Worm (Caenorhabditis elegans) whole organism, young adult: ENCODE data around the gene B0336.13.
A peak's percentile ranks its signal among the peaks of the same experiment; 100 is the strongest.

Experiments used
- B0019.2 ChIP-seq: fragments of 200-800 bp; sonication (Bioruptor generic); conservative IDR thresholded peaks from 2 replicates; pipeline ENCODE4 v1.3.6; 2022; ENCODE audit warnings: missing genetic modification reagents, missing genetic modification characterization, missing compliant biosample characterization
- B0336.3 ChIP-seq: fragments of 200-800 bp; sonication (Bioruptor generic); IDR thresholded peaks from 2 replicates; pipeline ENCODE4 v1.3.6; 2022; ENCODE audit warnings: missing genetic modification characterization, missing compliant biosample characterization
- C06A6.2 ChIP-seq: fragments of 200-800 bp; sonication (Bioruptor generic); conservative IDR thresholded peaks from 2 replicates; pipeline ENCODE4 v1.3.6; 2022; ENCODE audit warnings: missing genetic modification characterization, missing compliant biosample characterization
- D2030.7 ChIP-seq: fragments of 200-800 bp; sonication (Bioruptor generic); IDR thresholded peaks from 2 replicates; pipeline ENCODE4 v1.3.6; 2022; ENCODE audit warnings: missing genetic modification reagents, missing genetic modification characterization, missing compliant biosample characterization
- F10E7.11 ChIP-seq: sonication (generic microtip); optimal IDR thresholded peaks from 2 replicates; lab custom pipeline; 2017; ENCODE audit warnings: mild to moderate bottlenecking, missing genetic modification characterization, moderate library complexity, missing compliant biosample characterization
- F23B12.7 ChIP-seq: sonication (generic microtip); optimal IDR thresholded peaks from 2 replicates; lab custom pipeline; 2017; ENCODE audit warnings: missing genetic modification characterization, mild to moderate bottlenecking, missing compliant biosample characterization, antibody characterized with exemption, moderate library complexity; ENCODE audit not compliant: insufficient read depth
- F33H1.4 ChIP-seq: fragments of 200-800 bp; sonication (Bioruptor generic); IDR thresholded peaks from 2 replicates; pipeline ENCODE4 v1.3.6; 2022; ENCODE audit warnings: missing genetic modification reagents, missing genetic modification characterization, missing compliant biosample characterization
- F37B4.10 ChIP-seq: fragments of 200-800 bp; sonication (Bioruptor generic); IDR thresholded peaks from 2 replicates; pipeline ENCODE4 v1.3.6; 2022; ENCODE audit warnings: missing genetic modification characterization, missing compliant biosample characterization
- F57A8.1 ChIP-seq: fragments of 200-800 bp; sonication (Bioruptor generic); optimal IDR thresholded peaks from 2 replicates; lab custom pipeline; 2018; ENCODE audit warnings: mild to moderate bottlenecking, missing genetic modification characterization, moderate library complexity, missing compliant biosample characterization
- K12H6.12 ChIP-seq: fragments of 200-800 bp; sonication (Bioruptor generic); optimal IDR thresholded peaks from 2 replicates; lab custom pipeline; 2018; ENCODE audit warnings: mild to moderate bottlenecking, missing genetic modification characterization, missing compliant biosample characterization
- T26A5.8 ChIP-seq: sonication (generic microtip); optimal IDR thresholded peaks from 2 replicates; lab custom pipeline; 2016; ENCODE audit warnings: missing genetic modification characterization, missing compliant biosample characterization
- Y56A3A.18 ChIP-seq: fragments of 200-800 bp; sonication (Bioruptor generic); IDR thresholded peaks from 2 replicates; pipeline ENCODE4 v1.3.6; 2022; ENCODE audit warnings: missing genetic modification reagents, missing genetic modification characterization, missing compliant biosample characterization
- ZK185.1 ChIP-seq: sonication (generic microtip); optimal IDR thresholded peaks from 2 replicates; lab custom pipeline; 2016; ENCODE audit warnings: mild to moderate bottlenecking, missing genetic modification characterization, missing compliant biosample characterization; ENCODE audit not compliant: poor library complexity, severe bottlenecking
- aptf-3 ChIP-seq: fragments of 200-800 bp; sonication (Bioruptor generic); IDR thresholded peaks from 2 replicates; pipeline ENCODE4 v1.3.6; 2022; ENCODE audit warnings: missing genetic modification characterization, missing compliant biosample characterization
- atf-7 ChIP-seq: sonication (generic microtip); optimal IDR thresholded peaks from 2 replicates; lab custom pipeline; 2017; ENCODE audit warnings: mild to moderate bottlenecking, missing genetic modification characterization, missing compliant biosample characterization
- athp-1 ChIP-seq: sonication (generic microtip); optimal IDR thresholded peaks from 2 replicates; lab custom pipeline; 2017; ENCODE audit warnings: mild to moderate bottlenecking, missing genetic modification characterization, missing compliant biosample characterization
- attf-3 ChIP-seq: fragments of 200-800 bp; sonication (Bioruptor generic); conservative IDR thresholded peaks from 2 replicates; pipeline ENCODE4 v1.3.6; 2022; ENCODE audit warnings: missing genetic modification reagents, missing genetic modification characterization, missing compliant biosample characterization
- bed-1 ChIP-seq: fragments of 200-800 bp; sonication (Bioruptor generic); IDR thresholded peaks from 2 replicates; pipeline ENCODE4 v1.3.6; 2022; ENCODE audit warnings: missing genetic modification reagents, missing genetic modification characterization, missing compliant biosample characterization
- cebp-1 ChIP-seq, 2 experiments: fragments of 200-800 bp in 1 of 2; sonication (Bioruptor generic) in 1 of 2; sonication (generic microtip) in 1 of 2; IDR thresholded peaks in 1 of 2; optimal IDR thresholded peaks in 1 of 2; 2 replicates each; pipeline versions ENCODE4 v1.3.6 to Lab custom; 2017 to 2022; ENCODE audit warnings: missing compliant biosample characterization in 2 of 2, missing genetic modification characterization in 2 of 2, mild to moderate bottlenecking in 1 of 2, missing genetic modification reagents in 1 of 2, moderate library complexity in 1 of 2
- ceh-58 ChIP-seq: fragments of 200-800 bp; sonication (Bioruptor generic); IDR thresholded peaks from 2 replicates; pipeline ENCODE4 v1.3.6; 2022; ENCODE audit warnings: missing genetic modification characterization, missing compliant biosample characterization
- ceh-79 ChIP-seq: sonication (generic microtip); optimal IDR thresholded peaks from 2 replicates; lab custom pipeline; 2017; ENCODE audit warnings: mild to moderate bottlenecking, missing genetic modification characterization, missing compliant biosample characterization
- chd-7 ChIP-seq: sonication (generic microtip); optimal IDR thresholded peaks from 2 replicates; lab custom pipeline; 2016; ENCODE audit warnings: mild to moderate bottlenecking, missing genetic modification characterization, moderate library complexity, missing compliant biosample characterization
- die-1 ChIP-seq: sonication (generic microtip); optimal IDR thresholded peaks from 2 replicates; lab custom pipeline; 2016; ENCODE audit warnings: missing genotype, mild to moderate bottlenecking, missing genetic modification characterization, missing compliant biosample characterization
- dpl-1 ChIP-seq: fragments of 150-350 bp; optimal IDR thresholded peaks from 2 replicates; lab custom pipeline; 2014; ENCODE audit warnings: missing biosample characterization, missing genetic modification reagents, missing genetic modification characterization
- egl-18 ChIP-seq: fragments of 200-800 bp; sonication (Bioruptor generic); IDR thresholded peaks from 2 replicates; pipeline ENCODE4 v1.3.6; 2022; ENCODE audit warnings: missing genetic modification reagents, missing genetic modification characterization, missing compliant biosample characterization
- egl-44 ChIP-seq: fragments of 200-800 bp; sonication (Bioruptor generic); IDR thresholded peaks from 2 replicates; pipeline ENCODE4 v1.3.6; 2022; ENCODE audit warnings: missing genetic modification reagents, missing genetic modification characterization, missing compliant biosample characterization
- ets-4 ChIP-seq: fragments of 200-800 bp; sonication (Bioruptor generic); optimal IDR thresholded peaks from 2 replicates; lab custom pipeline; 2018; ENCODE audit warnings: mild to moderate bottlenecking, missing genetic modification characterization, missing compliant biosample characterization
- hlh-12 ChIP-seq: sonication (generic microtip); optimal IDR thresholded peaks from 2 replicates; lab custom pipeline; 2016; ENCODE audit warnings: missing genetic modification characterization, missing compliant biosample characterization
- hlh-26 ChIP-seq: fragments of 200-800 bp; sonication (Bioruptor generic); conservative IDR thresholded peaks from 2 replicates; pipeline ENCODE4 v1.3.6; 2022; ENCODE audit warnings: missing genetic modification reagents, missing genetic modification characterization, missing compliant biosample characterization
- hrde-1 ChIP-seq: sonication (generic microtip); optimal IDR thresholded peaks from 2 replicates; lab custom pipeline; 2016; ENCODE audit warnings: missing genetic modification characterization, mild to moderate bottlenecking, missing compliant biosample characterization, moderate library complexity, missing genotype, missing genetic modification reagents, borderline replicate concordance
- hsf-1 ChIP-seq: fragments of 200-800 bp; sonication (Bioruptor generic); IDR thresholded peaks from 2 replicates; pipeline ENCODE4 v1.3.6; 2022; ENCODE audit warnings: missing genetic modification reagents, missing genetic modification characterization, missing compliant biosample characterization
- let-526 ChIP-seq: fragments of 200-800 bp; sonication (Bioruptor generic); IDR thresholded peaks from 2 replicates; pipeline ENCODE4 v1.3.6; 2022; ENCODE audit warnings: missing genetic modification reagents, missing genetic modification characterization, missing compliant biosample characterization
- lin-40 ChIP-seq: sonication (generic microtip); optimal IDR thresholded peaks from 2 replicates; lab custom pipeline; 2016; ENCODE audit warnings: missing genetic modification characterization, mild to moderate bottlenecking, missing compliant biosample characterization, missing genotype, missing genetic modification reagents
- lsl-1 ChIP-seq: fragments of 200-800 bp; sonication (Bioruptor generic); optimal IDR thresholded peaks from 2 replicates; lab custom pipeline; 2018; ENCODE audit warnings: mild to moderate bottlenecking, missing genetic modification characterization, moderate library complexity, missing compliant biosample characterization
- madf-3 ChIP-seq: fragments of 200-800 bp; sonication (Bioruptor generic); IDR thresholded peaks from 2 replicates; pipeline ENCODE4 v1.3.6; 2022; ENCODE audit warnings: missing genetic modification reagents, missing genetic modification characterization, missing compliant biosample characterization
- madf-6 ChIP-seq: fragments of 200-800 bp; sonication (Bioruptor generic); IDR thresholded peaks from 2 replicates; pipeline ENCODE4 v1.3.6; 2022; ENCODE audit warnings: missing genetic modification reagents, missing genetic modification characterization, missing compliant biosample characterization
- nfya-1 ChIP-seq: sonication (generic microtip); optimal IDR thresholded peaks from 2 replicates; lab custom pipeline; 2017; ENCODE audit warnings: antibody characterized with exemption, missing compliant biosample characterization, missing genetic modification characterization, borderline replicate concordance; ENCODE audit not compliant: insufficient read depth
- nfyb-1 ChIP-seq: fragments of 200-800 bp; sonication (Bioruptor generic); IDR thresholded peaks from 2 replicates; pipeline ENCODE4 v1.3.6; 2022; ENCODE audit warnings: missing genetic modification reagents, missing genetic modification characterization, missing compliant biosample characterization
- nhr-27 ChIP-seq: fragments of 200-800 bp; sonication (Bioruptor generic); optimal IDR thresholded peaks from 2 replicates; lab custom pipeline; 2018; ENCODE audit warnings: mild to moderate bottlenecking, missing genetic modification characterization, moderate library complexity, missing compliant biosample characterization
- nhr-90 ChIP-seq: sonication (generic microtip); optimal IDR thresholded peaks from 2 replicates; lab custom pipeline; 2016; ENCODE audit warnings: missing genotype, mild to moderate bottlenecking, missing genetic modification characterization, missing compliant biosample characterization
- snpc-3.4 ChIP-seq: sonication (generic microtip); optimal IDR thresholded peaks from 2 replicates; lab custom pipeline; 2017; ENCODE audit warnings: missing genetic modification characterization, mild to moderate bottlenecking, missing compliant biosample characterization, antibody characterized with exemption, moderate library complexity, missing genotype, missing genetic modification reagents
- sptf-2 ChIP-seq: fragments of 200-800 bp; sonication (Bioruptor generic); optimal IDR thresholded peaks from 2 replicates; lab custom pipeline; 2018; ENCODE audit warnings: mild to moderate bottlenecking, missing genetic modification characterization, missing compliant biosample characterization
- unc-130 ChIP-seq: sonication (generic microtip); optimal IDR thresholded peaks from 2 replicates; lab custom pipeline; 2016; ENCODE audit warnings: missing genetic modification reagents, missing genetic modification characterization, missing compliant biosample characterization
- zfh-2 ChIP-seq: fragments of 200-800 bp; sonication (Bioruptor generic); conservative IDR thresholded peaks from 2 replicates; pipeline ENCODE4 v1.3.6; 2022; ENCODE audit warnings: missing genetic modification reagents, missing genetic modification characterization, missing compliant biosample characterization
- ztf-18 ChIP-seq: sonication (generic microtip); optimal IDR thresholded peaks from 2 replicates; lab custom pipeline; 2016; ENCODE audit warnings: missing genotype, mild to moderate bottlenecking, missing genetic modification characterization, missing compliant biosample characterization
- ztf-25 ChIP-seq: fragments of 200-800 bp; sonication (Bioruptor generic); IDR thresholded peaks from 2 replicates; pipeline ENCODE4 v1.3.6; 2022; ENCODE audit warnings: missing genetic modification reagents, missing genetic modification characterization, missing compliant biosample characterization
- ztf-26 ChIP-seq: sonication (generic microtip); optimal IDR thresholded peaks from 2 replicates; lab custom pipeline; 2017; ENCODE audit warnings: missing genetic modification characterization, missing compliant biosample characterization
- ztf-28 ChIP-seq: fragments of 200-800 bp; sonication (Bioruptor generic); IDR thresholded peaks from 2 replicates; pipeline ENCODE4 v1.3.6; 2022; ENCODE audit warnings: missing genetic modification reagents, missing genetic modification characterization, missing compliant biosample characterization

The B0336.13 gene

DNA sequence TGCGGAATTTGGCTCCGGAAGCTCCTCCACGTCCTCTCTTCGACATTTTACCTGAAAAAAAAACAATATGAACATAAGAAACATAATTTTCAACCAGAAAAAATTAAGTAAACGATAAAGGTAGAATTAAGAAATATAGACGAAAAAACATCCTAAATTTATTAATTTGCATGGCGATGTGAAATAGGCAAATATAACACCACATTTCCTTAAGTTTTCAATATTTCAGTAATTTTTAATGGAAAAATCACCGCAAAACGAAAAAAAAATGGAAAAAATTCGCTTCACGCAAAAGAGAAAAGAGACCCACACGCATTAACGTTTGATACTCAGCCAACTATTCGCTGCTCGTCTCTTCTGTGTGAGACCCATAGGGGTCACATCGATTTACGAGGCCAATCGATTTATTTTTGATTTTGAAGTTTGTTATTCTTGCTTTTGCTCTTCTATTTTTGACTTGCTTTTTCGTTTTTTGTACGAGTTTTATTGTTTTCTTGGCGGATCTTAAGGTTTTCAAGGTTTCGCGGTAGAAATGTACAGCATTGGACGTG is 12.3 kb downstream of the B0336.13 start, which contains the start of gene rpl-23 (continued):
- no peak for TF ChIP-seq zfh-2
- TF ChIP-seq F57A8.1 (GFP tag; lab: Kevin White, UChicago): no peak
- no peak for TF ChIP-seq F10E7.11 (tag; lab: Kevin White, UChicago)
- peak; percentile 57 for TF ChIP-seq attf-3 (GFP tag; lab: Robert Waterston, UW)
- no peak; the same call in 1 of the 2 replicates for TF ChIP-seq cebp-1 (GFP tag; IDR thresholded peaks at IDR 0.05; lab: Robert Waterston, UW)
- TF ChIP-seq cebp-1 (tag; optimal IDR thresholded peaks at IDR 0.05; lab: Kevin White, UChicago): peak; percentile 68
- TF ChIP-seq ceh-58 (GFP tag; lab: Robert Waterston, UW): no peak
- peak; percentile 62 for TF ChIP-seq lsl-1 (GFP tag; lab: Kevin White, UChicago)
- no peak for TF ChIP-seq chd-7
- TF ChIP-seq hrde-1: no peak
- no peak for TF ChIP-seq sptf-2
- TF ChIP-seq lin-40 (tag; lab: Kevin White, UChicago): peak; percentile 71
- TF ChIP-seq snpc-3.4 (tag; lab: Kevin White, UChicago): peak; percentile 87
- TF ChIP-seq ets-4 (GFP tag; lab: Kevin White, UChicago): no peak
- no peak for TF ChIP-seq ztf-28
- peak; percentile 59 for TF ChIP-seq K12H6.12 (tag; lab: Kevin White, UChicago)
- no peak for TF ChIP-seq ceh-79 (tag; lab: Kevin White, UChicago)
- TF ChIP-seq egl-18 (GFP tag; lab: Robert Waterston, UW): no peak
- TF ChIP-seq madf-3: peak; percentile 86
- no peak for TF ChIP-seq aptf-3
- TF ChIP-seq F23B12.7 (tag; lab: Kevin White, UChicago): peak; percentile 92
- no peak for TF ChIP-seq nfya-1 (tag; lab: Kevin White, UChicago)
- peak; percentile 81 for TF ChIP-seq athp-1 (tag; lab: Kevin White, UChicago)
- TF ChIP-seq D2030.7 (GFP tag; lab: Robert Waterston, UW): peak; percentile 77
- peak; percentile 81 for TF ChIP-seq ZK185.1 (tag; lab: Kevin White, UChicago)
- no peak for TF ChIP-seq egl-44 (GFP tag; lab: Robert Waterston, UW)
- TF ChIP-seq hsf-1 (GFP tag; lab: Robert Waterston, UW): no peak
- TF ChIP-seq let-526 (GFP tag; lab: Robert Waterston, UW): no peak
- peak; percentile 80 for TF ChIP-seq madf-6
- no peak for TF ChIP-seq nhr-27 (tag; lab: Kevin White, UChicago)
- TF ChIP-seq hlh-26 (GFP tag; lab: Robert Waterston, UW): no peak
- no peak for TF ChIP-seq Y56A3A.18
- TF ChIP-seq B0336.3 (GFP tag; lab: Robert Waterston, UW): no peak
- TF ChIP-seq B0019.2 (GFP tag; lab: Robert Waterston, UW): peak; percentile 48; the same call in 1 of the 2 replicates
- TF ChIP-seq ztf-18 (tag; lab: Kevin White, UChicago): peak; percentile 40
- peak; percentile 68 for TF ChIP-seq dpl-1
- no peak for TF ChIP-seq T26A5.8
- no peak for TF ChIP-seq nhr-90 (tag; lab: Kevin White, UChicago)
- TF ChIP-seq die-1 (tag; lab: Kevin White, UChicago): no peak
- TF ChIP-seq hlh-12: no peak
- no peak for TF ChIP-seq F37B4.10 (GFP tag; lab: Robert Waterston, UW)
- TF ChIP-seq C06A6.2: 0 out of 2 replicates have a peak, but pooled peaks have one; percentile 19
- peak; percentile 98 for TF ChIP-seq F33H1.4 (GFP tag; lab: Robert Waterston, UW)
- TF ChIP-seq atf-7 (tag; lab: Kevin White, UChicago): no peak
- no peak for TF ChIP-seq bed-1 (GFP tag; lab: Robert Waterston, UW)
- TF ChIP-seq nfyb-1 (GFP tag; lab: Robert Waterston, UW): 0 out of 2 replicates have a peak, but pooled peaks have one; percentile 12
- no peak for TF ChIP-seq ztf-26 (tag; lab: Kevin White, UChicago)
- no peak for TF ChIP-seq ztf-25 (GFP tag; lab: Robert Waterston, UW)
- TF ChIP-seq unc-130 (GFP tag; lab: Kevin White, UChicago): no peak
